Worm (Caenorhabditis elegans) whole organism, L3 larva: Measurements from ENCODE around the gene F36H12.3.
"Not testable (repeated sequence)": the region's sequence is repeated elsewhere in the genome, so short reads cannot be mapped to it uniquely, and the experiment has no call there.

Experiments
- aly-2 ChIP-seq: fragments of 150-350 bp; optimal IDR thresholded peaks from 2 replicates; lab custom pipeline; 2014; ENCODE audit warnings: missing biosample characterization, missing genetic modification characterization
- elt-3 ChIP-seq, 3 experiments: fragments of 150-350 bp in 1 of 3; sonication (generic microtip) in 2 of 3; optimal IDR thresholded peaks; 2 replicates in 2 of 3; 4 replicates in 1 of 3; lab custom pipeline; 2014 to 2017; ENCODE audit warnings: missing biosample characterization in 3 of 3, missing genetic modification characterization in 3 of 3
- fos-1 ChIP-seq: fragments of 150-350 bp; optimal IDR thresholded peaks from 2 replicates; lab custom pipeline; 2014; ENCODE audit warnings: missing biosample characterization, missing genetic modification characterization
- lin-15B ChIP-seq: fragments of 150-350 bp; optimal IDR thresholded peaks from 2 replicates; lab custom pipeline; 2014; ENCODE audit warnings: missing biosample characterization, missing genetic modification characterization
- lin-39 ChIP-seq: fragments of 150-350 bp; optimal IDR thresholded peaks from 2 replicates; lab custom pipeline; 2018; ENCODE audit warnings: missing biosample characterization, missing genetic modification reagents, missing genetic modification characterization
- nhr-11 ChIP-seq: fragments of 150-350 bp; optimal IDR thresholded peaks from 2 replicates; lab custom pipeline; 2014; ENCODE audit warnings: missing biosample characterization, missing genetic modification characterization
- nhr-237 ChIP-seq: fragments of 150-350 bp; optimal IDR thresholded peaks from 2 replicates; lab custom pipeline; 2014; ENCODE audit warnings: missing biosample characterization, missing genetic modification characterization
- nhr-67 ChIP-seq: fragments of 150-350 bp; optimal IDR thresholded peaks from 2 replicates; lab custom pipeline; 2014; ENCODE audit warnings: missing biosample characterization, missing genetic modification characterization
- skn-1 ChIP-seq: fragments of 150-350 bp; optimal IDR thresholded peaks from 2 replicates; lab custom pipeline; 2014; ENCODE audit warnings: missing biosample characterization, missing genetic modification characterization
- snpc-4 ChIP-seq: fragments of 150-350 bp; optimal IDR thresholded peaks from 2 replicates; lab custom pipeline; 2014; ENCODE audit warnings: missing biosample characterization, missing genetic modification characterization
- tbx-2 ChIP-seq: sonication (generic microtip); optimal IDR thresholded peaks from 2 replicates; lab custom pipeline; 2016; ENCODE audit warnings: mild to moderate bottlenecking, missing genetic modification characterization, missing compliant biosample characterization
- unc-39 ChIP-seq: sonication (generic microtip); optimal IDR thresholded peaks from 4 replicates; lab custom pipeline; 2017; ENCODE audit warnings: missing biosample characterization, missing genetic modification characterization
- unc-62 ChIP-seq: fragments of 150-350 bp; sonication (generic microtip); optimal IDR thresholded peaks from 4 replicates; lab custom pipeline; 2014; ENCODE audit warnings: missing biosample characterization, missing genetic modification reagents, missing genetic modification characterization
- zag-1 ChIP-seq: fragments of 150-350 bp; optimal IDR thresholded peaks from 2 replicates; lab custom pipeline; 2014; ENCODE audit warnings: missing biosample characterization, missing genetic modification characterization

DNA sequence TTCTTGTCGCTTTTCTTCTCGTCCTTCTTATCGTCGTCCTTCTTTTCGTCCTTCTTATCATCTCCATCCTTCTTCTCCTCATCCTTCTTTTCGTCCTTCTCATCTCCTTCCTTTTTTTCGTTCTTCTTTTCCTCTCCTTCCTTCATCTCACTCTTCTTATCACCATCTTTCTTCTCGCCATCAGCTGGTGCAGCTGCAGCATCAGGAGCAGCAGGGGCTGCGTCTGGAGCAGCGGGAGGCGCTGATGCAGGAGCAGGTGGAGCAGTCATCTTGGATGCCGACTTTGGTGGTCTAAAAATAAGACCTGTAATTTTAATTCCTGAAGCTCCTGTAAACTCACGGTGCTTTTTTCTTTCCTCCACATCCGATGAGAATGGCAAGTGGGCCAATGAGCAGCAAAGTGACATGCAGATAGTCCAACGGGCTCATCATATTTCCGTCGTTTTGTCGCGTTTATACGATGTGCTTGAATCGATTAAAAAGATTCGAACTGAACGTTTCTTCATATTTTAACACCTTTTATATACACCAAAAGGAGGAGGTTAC is 47.3 kb upstream of the F36H12.3 start, which contains the start of gene cylc-1:
- not testable (repeated sequence) for TF ChIP-seq unc-62 (GFP tag; lab: Kevin White, UChicago); snpc-4 (tag; lab: Kevin White, UChicago); nhr-11 (tag; lab: Kevin White, UChicago); nhr-67 (tag; lab: Kevin White, UChicago); tbx-2 (tag; lab: Kevin White, UChicago); lin-15B (tag; lab: Kevin White, UChicago); aly-2 (tag; lab: Kevin White, UChicago); nhr-237 (tag; lab: Kevin White, UChicago); zag-1 (tag; lab: Kevin White, UChicago); lin-39 (tag; lab: Kevin White, UChicago); unc-39 (tag; lab: Kevin White, UChicago); fos-1 (tag; lab: Kevin White, UChicago); elt-3 (tag; optimal IDR thresholded peaks at IDR 0.05; lab: Kevin White, UChicago); skn-1 (tag; lab: Kevin White, UChicago)
